Fruit fly (Drosophila melanogaster) whole organism, adult: Measurements from ENCODE around the gene Jhbp1.

ENCODE experiments used
- CG11617 ChIP-seq: fragments of 200-800 bp; sonication (Bioruptor generic); optimal IDR thresholded peaks from 2 replicates; lab custom pipeline; 2017; ENCODE audit warnings: mild to moderate bottlenecking, missing biosample characterization, missing genetic modification reagents, missing genetic modification characterization
- CG12768 ChIP-seq: fragments of 200-800 bp; sonication (Bioruptor generic); optimal IDR thresholded peaks from 2 replicates; lab custom pipeline; 2017; ENCODE audit warnings: missing biosample characterization, missing genetic modification characterization, mild to moderate bottlenecking, moderate library complexity, missing genetic modification reagents
- CG14711 ChIP-seq: fragments of 200-800 bp; sonication (Bioruptor generic); optimal IDR thresholded peaks from 2 replicates; lab custom pipeline; 2018; ENCODE audit warnings: missing biosample characterization, mild to moderate bottlenecking, missing genetic modification characterization, moderate library complexity
- CG1620 ChIP-seq: fragments of 200-800 bp; sonication (Bioruptor generic); optimal IDR thresholded peaks from 2 replicates; lab custom pipeline; 2016; ENCODE audit warnings: missing biosample characterization, missing genetic modification characterization
- CG33017 ChIP-seq: fragments of 200-800 bp; sonication (Bioruptor generic); optimal IDR thresholded peaks from 2 replicates; lab custom pipeline; 2018; ENCODE audit warnings: missing biosample characterization, mild to moderate bottlenecking, missing genetic modification characterization, moderate library complexity
- CG5204 ChIP-seq: fragments of 200-800 bp; sonication (Bioruptor generic); optimal IDR thresholded peaks from 2 replicates; lab custom pipeline; 2016; ENCODE audit warnings: missing biosample characterization, missing genetic modification characterization
- CG7045 ChIP-seq: fragments of 200-800 bp; sonication (Bioruptor generic); optimal IDR thresholded peaks from 2 replicates; lab custom pipeline; 2017; ENCODE audit warnings: missing biosample characterization, mild to moderate bottlenecking, missing genetic modification characterization
- CG7101 ChIP-seq: fragments of 200-800 bp; sonication (Bioruptor generic); optimal IDR thresholded peaks from 2 replicates; lab custom pipeline; 2018; ENCODE audit warnings: missing biosample characterization, mild to moderate bottlenecking, missing genetic modification characterization, moderate library complexity
- Clk ChIP-seq: fragments of 200-800 bp; sonication (Bioruptor generic); optimal IDR thresholded peaks from 2 replicates; lab custom pipeline; 2017; ENCODE audit warnings: missing biosample characterization, missing genetic modification characterization
- Crg-1 ChIP-seq: fragments of 200-800 bp; sonication (Bioruptor generic); optimal IDR thresholded peaks from 2 replicates; lab custom pipeline; 2016; ENCODE audit warnings: missing biosample characterization, missing genetic modification characterization
- Hr96 ChIP-seq: fragments of 200-800 bp; sonication (Bioruptor generic); optimal IDR thresholded peaks from 2 replicates; lab custom pipeline; 2016; ENCODE audit warnings: missing biosample characterization, missing genetic modification characterization
- Mnt ChIP-seq: fragments of 200-800 bp; sonication (Bioruptor generic); optimal IDR thresholded peaks from 2 replicates; lab custom pipeline; 2016; ENCODE audit warnings: missing biosample characterization, mild to moderate bottlenecking, missing genetic modification characterization
- bab1 ChIP-seq: fragments of 200-800 bp; sonication (Bioruptor generic); optimal IDR thresholded peaks from 3 replicates; lab custom pipeline; 2019; ENCODE audit warnings: missing biosample characterization, mild to moderate bottlenecking, missing genetic modification characterization, moderate library complexity
- cic ChIP-seq: fragments of 200-800 bp; sonication (Bioruptor generic); optimal IDR thresholded peaks from 2 replicates; lab custom pipeline; 2017; ENCODE audit warnings: missing biosample characterization, mild to moderate bottlenecking, missing genetic modification characterization, moderate library complexity
- cnc ChIP-seq, 2 experiments: fragments of >200 bp; optimal IDR thresholded peaks; 2 replicates each; lab custom pipeline; 2017
- kay ChIP-seq: fragments of 200-800 bp; sonication (Bioruptor generic); peaks from one replicate; lab custom pipeline; 2016; ENCODE audit warnings: missing biosample characterization, missing genetic modification characterization, borderline replicate concordance
- ovo ChIP-seq: fragments of 200-800 bp; sonication (Bioruptor generic); optimal IDR thresholded peaks from 2 replicates; lab custom pipeline; 2016; ENCODE audit warnings: missing biosample characterization, missing genetic modification characterization
- pad ChIP-seq: fragments of 200-800 bp; sonication (Bioruptor generic); optimal IDR thresholded peaks from 3 replicates; lab custom pipeline; 2017; ENCODE audit warnings: missing biosample characterization, missing genetic modification characterization, mild to moderate bottlenecking, moderate library complexity, missing genetic modification reagents
- tj ChIP-seq: fragments of 200-800 bp; sonication (Bioruptor generic); optimal IDR thresholded peaks from 3 replicates; lab custom pipeline; 2017; ENCODE audit warnings: missing biosample characterization, mild to moderate bottlenecking, missing genetic modification characterization, moderate library complexity
- toe ChIP-seq: fragments of 200-800 bp; sonication (Bioruptor generic); optimal IDR thresholded peaks from 2 replicates; lab custom pipeline; 2016; ENCODE audit warnings: missing biosample characterization, missing genetic modification characterization

Jhbp1 gene

dm6 chr3R:4973762-4974369 lies 8.6 kb downstream of the Jhbp1 start:
- TF ChIP-seq kay (GFP tag; lab: Kevin White, UChicago) (no peak), CG1620 (GFP tag; lab: Kevin White, UChicago) (no peak), ovo (no peak), toe (GFP tag; lab: Kevin White, UChicago) (no peak), CG14711 (tag; lab: Kevin White, UChicago) (no peak), CG33017 (tag; lab: Kevin White, UChicago) (no peak), bab1 (no peak), Clk (no peak), CG12768 (GFP tag; lab: Kevin White, UChicago) (no peak), cic (GFP tag; lab: Kevin White, UChicago) (no peak), CG7101 (tag; lab: Kevin White, UChicago) (no peak), tj (GFP tag; lab: Kevin White, UChicago) (no peak), cnc (optimal IDR thresholded peaks at IDR 0.05; lab: Kevin White, UChicago) (no peak), CG5204 (GFP tag; lab: Kevin White, UChicago) (no peak), CG7045 (GFP tag; lab: Kevin White, UChicago) (no peak), pad (GFP tag; lab: Kevin White, UChicago) (no peak), CG11617 (GFP tag; lab: Kevin White, UChicago) (no peak), Crg-1 (GFP tag; lab: Kevin White, UChicago) (no peak)

DNA sequence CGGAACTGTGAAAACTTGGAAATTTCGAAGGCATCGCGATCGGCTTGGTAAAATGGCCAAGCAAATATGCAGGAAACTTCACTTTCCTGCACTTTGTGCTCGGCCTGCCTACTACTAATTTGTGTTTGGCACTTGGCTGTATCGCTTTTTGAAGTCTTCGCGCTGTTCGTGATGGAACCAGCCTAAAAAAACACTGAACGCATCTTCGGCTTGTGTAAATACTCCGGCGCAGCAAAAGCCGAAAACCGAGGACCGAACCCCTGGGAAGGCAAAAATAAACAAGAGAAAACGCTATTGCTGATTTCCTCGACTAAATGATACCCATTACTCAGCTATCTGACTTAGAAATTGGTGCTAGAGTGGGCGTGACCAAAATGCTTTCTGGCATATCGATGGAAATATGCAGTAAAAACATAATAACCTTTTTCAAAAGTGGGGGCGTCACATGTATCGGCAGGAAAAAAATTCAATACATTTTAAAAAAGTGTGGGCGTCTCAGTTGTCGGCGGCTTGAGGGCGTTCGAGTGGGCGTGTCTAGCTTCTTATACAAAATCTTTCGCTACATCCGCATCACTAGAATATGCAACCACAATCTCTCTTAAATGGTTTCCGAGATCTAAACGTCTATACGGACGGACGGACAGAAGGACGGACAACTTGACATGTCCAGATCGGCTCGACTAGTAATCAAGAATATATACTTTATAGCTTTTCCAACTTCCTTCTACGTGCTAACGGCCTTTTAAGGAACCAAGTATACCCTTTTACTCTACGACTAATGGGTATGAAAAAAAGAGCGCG lies 9.5 kb downstream of the Jhbp1 start:
- TF ChIP-seq bab1: no peak
- TF ChIP-seq CG5204 (GFP tag; lab: Kevin White, UChicago): no peak
- TF ChIP-seq CG12768 (GFP tag; lab: Kevin White, UChicago): no peak
- no peak for TF ChIP-seq kay (GFP tag; lab: Kevin White, UChicago)
- no peak for TF ChIP-seq pad (GFP tag; lab: Kevin White, UChicago)
- TF ChIP-seq CG11617 (GFP tag; lab: Kevin White, UChicago): no peak
- TF ChIP-seq Hr96 (GFP tag; lab: Kevin White, UChicago): no peak
- TF ChIP-seq toe (GFP tag; lab: Kevin White, UChicago): no peak

- no peak for TF ChIP-seq CG11617 (GFP tag; lab: Kevin White, UChicago)
- TF ChIP-seq CG7101 (tag; lab: Kevin White, UChicago): no peak
- TF ChIP-seq Clk: no peak
- no peak for TF ChIP-seq CG1620 (GFP tag; lab: Kevin White, UChicago)
- TF ChIP-seq ovo: no peak
- TF ChIP-seq tj (GFP tag; lab: Kevin White, UChicago): no peak
Observed at dm6 chr3R:4975315-4975777, 10.1 kb downstream of the Jhbp1 start.

DNA sequence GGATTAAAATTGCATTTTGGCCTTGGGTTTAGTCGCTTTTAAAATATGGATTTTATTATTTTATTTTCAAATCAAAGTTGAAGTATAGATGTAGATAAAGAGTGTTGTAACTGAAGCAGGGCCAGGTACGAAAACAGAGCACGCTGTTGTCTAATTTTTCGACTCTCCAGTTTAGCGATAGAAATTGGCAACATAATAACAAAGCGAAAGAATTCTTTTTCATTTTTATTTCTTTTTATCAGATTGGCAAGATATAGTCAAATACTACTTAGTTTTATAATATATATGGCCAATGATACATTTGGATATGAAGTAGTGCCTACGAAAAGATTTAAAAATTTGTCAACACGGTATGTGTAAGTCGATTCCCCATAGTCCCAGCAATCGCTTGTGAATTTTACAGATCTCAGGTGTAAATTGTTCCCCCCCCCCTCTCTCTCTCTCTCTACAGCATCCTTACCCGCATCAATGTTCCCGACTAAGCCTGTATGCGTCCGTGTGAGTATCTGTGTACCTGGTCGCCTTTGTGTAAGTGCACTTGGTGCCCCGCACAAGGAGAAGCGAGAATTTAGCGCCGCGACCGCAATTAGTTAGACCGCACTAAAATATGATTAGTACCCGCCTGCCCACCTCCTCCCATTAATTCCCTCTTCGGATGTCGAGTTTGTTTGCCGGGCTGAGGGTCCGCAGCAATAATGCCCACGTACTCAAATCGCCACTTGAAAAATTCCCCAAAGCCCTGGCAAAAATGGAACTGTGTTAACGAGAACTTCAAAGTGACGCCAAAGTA lies 10.8 kb downstream of the Jhbp1 start:
- TF ChIP-seq CG33017 (tag; lab: Kevin White, UChicago): no peak
- no peak for TF ChIP-seq Hr96 (GFP tag; lab: Kevin White, UChicago)
- TF ChIP-seq Mnt (GFP tag; lab: Kevin White, UChicago): no peak
- no peak for TF ChIP-seq CG5204 (GFP tag; lab: Kevin White, UChicago)
- no peak for TF ChIP-seq pad (GFP tag; lab: Kevin White, UChicago)
- TF ChIP-seq toe (GFP tag; lab: Kevin White, UChicago): no peak
- TF ChIP-seq Clk: no peak
- TF ChIP-seq CG7045 (GFP tag; lab: Kevin White, UChicago): no peak
- no peak for TF ChIP-seq CG12768 (GFP tag; lab: Kevin White, UChicago)

- TF ChIP-seq cnc (optimal IDR thresholded peaks at IDR 0.05; lab: Kevin White, UChicago) (no peak), ovo (no peak), CG11617 (GFP tag; lab: Kevin White, UChicago) (no peak), Crg-1 (GFP tag; lab: Kevin White, UChicago) (no peak), CG7101 (tag; lab: Kevin White, UChicago) (no peak), Hr96 (GFP tag; lab: Kevin White, UChicago) (no peak), kay (GFP tag; lab: Kevin White, UChicago) (no peak), CG12768 (GFP tag; lab: Kevin White, UChicago) (no peak), CG5204 (GFP tag; lab: Kevin White, UChicago) (no peak), bab1 (no peak), pad (GFP tag; lab: Kevin White, UChicago) (no peak), CG7045 (GFP tag; lab: Kevin White, UChicago) (no peak), CG33017 (tag; lab: Kevin White, UChicago) (no peak), Mnt (GFP tag; lab: Kevin White, UChicago) (no peak), cic (GFP tag; lab: Kevin White, UChicago) (no peak), CG14711 (tag; lab: Kevin White, UChicago) (no peak), tj (GFP tag; lab: Kevin White, UChicago) (no peak), CG1620 (GFP tag; lab: Kevin White, UChicago) (no peak), Clk (no peak)
Observed at dm6 chr3R:4978256-4979021, 13.2 kb downstream of the Jhbp1 start.
